Worm (Caenorhabditis elegans) whole organism, young adult: Measurements from ENCODE around the gene ska-3.
A peak's percentile ranks its signal among the peaks of the same experiment; 100 is the strongest.

ENCODE experiments used
- B0019.2 ChIP-seq: fragments of 200-800 bp; sonication (Bioruptor generic); conservative IDR thresholded peaks from 2 replicates; pipeline ENCODE4 v1.3.6; 2022; ENCODE audit warnings: missing genetic modification reagents, missing genetic modification characterization, missing compliant biosample characterization
- B0261.1 ChIP-seq: sonication (generic microtip); optimal IDR thresholded peaks from 2 replicates; lab custom pipeline; 2016; ENCODE audit warnings: mild to moderate bottlenecking, missing genetic modification characterization, moderate library complexity, missing compliant biosample characterization
- B0336.3 ChIP-seq: fragments of 200-800 bp; sonication (Bioruptor generic); IDR thresholded peaks from 2 replicates; pipeline ENCODE4 v1.3.6; 2022; ENCODE audit warnings: missing genetic modification characterization, missing compliant biosample characterization
- C06A6.2 ChIP-seq: fragments of 200-800 bp; sonication (Bioruptor generic); conservative IDR thresholded peaks from 2 replicates; pipeline ENCODE4 v1.3.6; 2022; ENCODE audit warnings: missing genetic modification characterization, missing compliant biosample characterization
- D2030.7 ChIP-seq: fragments of 200-800 bp; sonication (Bioruptor generic); IDR thresholded peaks from 2 replicates; pipeline ENCODE4 v1.3.6; 2022; ENCODE audit warnings: missing genetic modification reagents, missing genetic modification characterization, missing compliant biosample characterization
- F22D6.2 ChIP-seq: sonication (generic microtip); optimal IDR thresholded peaks from 2 replicates; lab custom pipeline; 2016; ENCODE audit warnings: mild to moderate bottlenecking, missing genetic modification characterization, missing compliant biosample characterization
- F37B4.10 ChIP-seq: fragments of 200-800 bp; sonication (Bioruptor generic); IDR thresholded peaks from 2 replicates; pipeline ENCODE4 v1.3.6; 2022; ENCODE audit warnings: missing genetic modification characterization, missing compliant biosample characterization
- F55B11.4 ChIP-seq: sonication (generic microtip); optimal IDR thresholded peaks from 2 replicates; lab custom pipeline; 2016; ENCODE audit warnings: missing compliant biosample characterization, missing genetic modification characterization, borderline replicate concordance; ENCODE audit not compliant: insufficient read depth
- K12H6.12 ChIP-seq: fragments of 200-800 bp; sonication (Bioruptor generic); optimal IDR thresholded peaks from 2 replicates; lab custom pipeline; 2018; ENCODE audit warnings: mild to moderate bottlenecking, missing genetic modification characterization, missing compliant biosample characterization
- T26A5.8 ChIP-seq: sonication (generic microtip); optimal IDR thresholded peaks from 2 replicates; lab custom pipeline; 2016; ENCODE audit warnings: missing genetic modification characterization, missing compliant biosample characterization
- Y79H2A.3 ChIP-seq: fragments of 200-800 bp; sonication (Bioruptor generic); conservative IDR thresholded peaks from 2 replicates; pipeline ENCODE4 v1.3.6; 2022; ENCODE audit warnings: missing genetic modification reagents, missing genetic modification characterization, missing compliant biosample characterization
- ZK185.1 ChIP-seq: sonication (generic microtip); optimal IDR thresholded peaks from 2 replicates; lab custom pipeline; 2016; ENCODE audit warnings: mild to moderate bottlenecking, missing genetic modification characterization, missing compliant biosample characterization; ENCODE audit not compliant: poor library complexity, severe bottlenecking
- ama-1 ChIP-seq, 3 experiments: fragments of 150-350 bp in 1 of 3; sonication (generic microtip) in 2 of 3; optimal IDR thresholded peaks; 2 replicates each; lab custom pipeline; 2014 to 2018; ENCODE audit warnings: missing biosample characterization in 2 of 3, missing genetic modification characterization in 2 of 3, missing genetic modification reagents in 2 of 3
- aptf-2 ChIP-seq: fragments of 200-800 bp; sonication (Bioruptor generic); conservative IDR thresholded peaks from 2 replicates; pipeline ENCODE4 v1.3.6; 2022; ENCODE audit warnings: missing genetic modification reagents, missing genetic modification characterization, missing compliant biosample characterization
- atf-7 ChIP-seq: sonication (generic microtip); optimal IDR thresholded peaks from 2 replicates; lab custom pipeline; 2017; ENCODE audit warnings: mild to moderate bottlenecking, missing genetic modification characterization, missing compliant biosample characterization
- attf-5 ChIP-seq: fragments of 200-800 bp; sonication (Bioruptor generic); optimal IDR thresholded peaks from 2 replicates; lab custom pipeline; 2018; ENCODE audit warnings: mild to moderate bottlenecking, missing genetic modification characterization, missing compliant biosample characterization
- attf-6 ChIP-seq: fragments of 200-800 bp; sonication (Bioruptor generic); IDR thresholded peaks from 2 replicates; pipeline ENCODE4 v1.3.6; 2022; ENCODE audit warnings: missing genetic modification reagents, missing genetic modification characterization, missing compliant biosample characterization
- bed-1 ChIP-seq: fragments of 200-800 bp; sonication (Bioruptor generic); IDR thresholded peaks from 2 replicates; pipeline ENCODE4 v1.3.6; 2022; ENCODE audit warnings: missing genetic modification reagents, missing genetic modification characterization, missing compliant biosample characterization
- cebp-1 ChIP-seq, 2 experiments: fragments of 200-800 bp in 1 of 2; sonication (Bioruptor generic) in 1 of 2; sonication (generic microtip) in 1 of 2; IDR thresholded peaks in 1 of 2; optimal IDR thresholded peaks in 1 of 2; 2 replicates each; pipeline versions ENCODE4 v1.3.6 to Lab custom; 2017 to 2022; ENCODE audit warnings: missing compliant biosample characterization in 2 of 2, missing genetic modification characterization in 2 of 2, mild to moderate bottlenecking in 1 of 2, missing genetic modification reagents in 1 of 2, moderate library complexity in 1 of 2
- ceh-27 ChIP-seq: fragments of 200-800 bp; sonication (Bioruptor generic); optimal IDR thresholded peaks from 2 replicates; lab custom pipeline; 2018; ENCODE audit warnings: mild to moderate bottlenecking, missing genetic modification characterization, moderate library complexity, missing compliant biosample characterization
- ceh-40 ChIP-seq: fragments of 200-800 bp; sonication (Bioruptor generic); IDR thresholded peaks from 2 replicates; pipeline ENCODE4 v1.3.6; 2022; ENCODE audit warnings: missing genetic modification characterization, missing compliant biosample characterization
- ceh-91 ChIP-seq: fragments of 200-800 bp; sonication (Bioruptor generic); IDR thresholded peaks from 2 replicates; pipeline ENCODE4 v1.3.6; 2022; ENCODE audit warnings: missing genetic modification reagents, missing genetic modification characterization, missing compliant biosample characterization
- dox-1 ChIP-seq: fragments of 200-800 bp; sonication (Bioruptor generic); IDR thresholded peaks from 2 replicates; pipeline ENCODE4 v1.3.6; 2022; ENCODE audit warnings: missing genetic modification reagents, missing genetic modification characterization, missing compliant biosample characterization
- dpl-1 ChIP-seq: fragments of 150-350 bp; optimal IDR thresholded peaks from 2 replicates; lab custom pipeline; 2014; ENCODE audit warnings: missing biosample characterization, missing genetic modification reagents, missing genetic modification characterization
- ekl-4 ChIP-seq: fragments of 200-800 bp; sonication (Bioruptor generic); IDR thresholded peaks from 2 replicates; pipeline ENCODE4 v1.3.6; 2022; ENCODE audit warnings: missing genetic modification reagents, missing genetic modification characterization, missing compliant biosample characterization
- hlh-12 ChIP-seq: sonication (generic microtip); optimal IDR thresholded peaks from 2 replicates; lab custom pipeline; 2016; ENCODE audit warnings: missing genetic modification characterization, missing compliant biosample characterization
- hlh-26 ChIP-seq: fragments of 200-800 bp; sonication (Bioruptor generic); conservative IDR thresholded peaks from 2 replicates; pipeline ENCODE4 v1.3.6; 2022; ENCODE audit warnings: missing genetic modification reagents, missing genetic modification characterization, missing compliant biosample characterization
- hmg-1.2 ChIP-seq: fragments of 200-800 bp; sonication (Bioruptor generic); IDR thresholded peaks from 2 replicates; pipeline ENCODE4 v1.3.6; 2022; ENCODE audit warnings: missing genetic modification reagents, missing genetic modification characterization, missing compliant biosample characterization
- let-526 ChIP-seq: fragments of 200-800 bp; sonication (Bioruptor generic); IDR thresholded peaks from 2 replicates; pipeline ENCODE4 v1.3.6; 2022; ENCODE audit warnings: missing genetic modification reagents, missing genetic modification characterization, missing compliant biosample characterization
- lin-35 ChIP-seq, 3 experiments: fragments of 150-350 bp in 2 of 3; sonication (generic microtip) in 1 of 3; optimal IDR thresholded peaks; 2 replicates each; lab custom pipeline; 2014 to 2018; ENCODE audit warnings: missing biosample characterization in 3 of 3, missing genetic modification characterization in 3 of 3, missing genetic modification reagents in 3 of 3
- lin-54 ChIP-seq: fragments of 200-800 bp; sonication (Bioruptor generic); optimal IDR thresholded peaks from 2 replicates; lab custom pipeline; 2018; ENCODE audit warnings: mild to moderate bottlenecking, missing genetic modification characterization, missing compliant biosample characterization
- lsl-1 ChIP-seq: fragments of 200-800 bp; sonication (Bioruptor generic); optimal IDR thresholded peaks from 2 replicates; lab custom pipeline; 2018; ENCODE audit warnings: mild to moderate bottlenecking, missing genetic modification characterization, moderate library complexity, missing compliant biosample characterization
- lsy-27 ChIP-seq: sonication (generic microtip); optimal IDR thresholded peaks from 2 replicates; lab custom pipeline; 2017; ENCODE audit warnings: missing genetic modification characterization, mild to moderate bottlenecking, missing compliant biosample characterization, antibody characterized with exemption, missing genotype, borderline replicate concordance; ENCODE audit not compliant: insufficient read depth
- madf-6 ChIP-seq: fragments of 200-800 bp; sonication (Bioruptor generic); IDR thresholded peaks from 2 replicates; pipeline ENCODE4 v1.3.6; 2022; ENCODE audit warnings: missing genetic modification reagents, missing genetic modification characterization, missing compliant biosample characterization
- mxl-1 ChIP-seq: sonication (generic microtip); optimal IDR thresholded peaks from 2 replicates; lab custom pipeline; 2016; ENCODE audit warnings: missing genetic modification characterization, missing compliant biosample characterization
- nfya-1 ChIP-seq: sonication (generic microtip); optimal IDR thresholded peaks from 2 replicates; lab custom pipeline; 2017; ENCODE audit warnings: antibody characterized with exemption, missing compliant biosample characterization, missing genetic modification characterization, borderline replicate concordance; ENCODE audit not compliant: insufficient read depth
- nhr-120 ChIP-seq: fragments of 200-800 bp; sonication (Bioruptor generic); IDR thresholded peaks from 2 replicates; pipeline ENCODE4 v1.3.6; 2022; ENCODE audit warnings: missing genetic modification characterization, missing compliant biosample characterization
- repo-1 ChIP-seq: sonication (generic microtip); optimal IDR thresholded peaks from 2 replicates; lab custom pipeline; 2017; ENCODE audit warnings: mild to moderate bottlenecking, missing genetic modification characterization, missing compliant biosample characterization
- snpc-1.3 ChIP-seq: sonication (generic microtip); optimal IDR thresholded peaks from 2 replicates; lab custom pipeline; 2017; ENCODE audit warnings: missing genetic modification characterization, mild to moderate bottlenecking, missing compliant biosample characterization, antibody characterized with exemption, moderate library complexity, missing genotype, missing genetic modification reagents; ENCODE audit not compliant: insufficient read depth
- snpc-3.4 ChIP-seq: sonication (generic microtip); optimal IDR thresholded peaks from 2 replicates; lab custom pipeline; 2017; ENCODE audit warnings: missing genetic modification characterization, mild to moderate bottlenecking, missing compliant biosample characterization, antibody characterized with exemption, moderate library complexity, missing genotype, missing genetic modification reagents
- somi-1 ChIP-seq: fragments of 200-800 bp; sonication (Bioruptor generic); optimal IDR thresholded peaks from 2 replicates; lab custom pipeline; 2018; ENCODE audit warnings: mild to moderate bottlenecking, missing genetic modification characterization, missing compliant biosample characterization
- sptf-2 ChIP-seq: fragments of 200-800 bp; sonication (Bioruptor generic); optimal IDR thresholded peaks from 2 replicates; lab custom pipeline; 2018; ENCODE audit warnings: mild to moderate bottlenecking, missing genetic modification characterization, missing compliant biosample characterization
- zim-3 ChIP-seq: sonication (generic microtip); optimal IDR thresholded peaks from 2 replicates; lab custom pipeline; 2017; ENCODE audit warnings: mild to moderate bottlenecking, missing genetic modification characterization, moderate library complexity, missing compliant biosample characterization
- ztf-25 ChIP-seq: fragments of 200-800 bp; sonication (Bioruptor generic); IDR thresholded peaks from 2 replicates; pipeline ENCODE4 v1.3.6; 2022; ENCODE audit warnings: missing genetic modification reagents, missing genetic modification characterization, missing compliant biosample characterization
- ztf-26 ChIP-seq: sonication (generic microtip); optimal IDR thresholded peaks from 2 replicates; lab custom pipeline; 2017; ENCODE audit warnings: missing genetic modification characterization, missing compliant biosample characterization
- ztf-28 ChIP-seq: fragments of 200-800 bp; sonication (Bioruptor generic); IDR thresholded peaks from 2 replicates; pipeline ENCODE4 v1.3.6; 2022; ENCODE audit warnings: missing genetic modification reagents, missing genetic modification characterization, missing compliant biosample characterization

The ska-3 gene

ce11 chrIII:5697963-5698730 lies 19.3 kb upstream of the ska-3 start, which contains the start of the genes lgg-3 and rgs-5 (continued):
- TF ChIP-seq ZK185.1: no peak
- no peak for TF ChIP-seq ztf-25
- peak; percentile 13; the same call in 1 of the 2 replicates for TF ChIP-seq hmg-1.2 (GFP tag; lab: Robert Waterston, UW)
- no peak for TF ChIP-seq nhr-120 (GFP tag; lab: Robert Waterston, UW)
- TF ChIP-seq F55B11.4 (tag; lab: Kevin White, UChicago): no peak
- no peak for TF ChIP-seq F37B4.10 (GFP tag; lab: Robert Waterston, UW)
- peak; percentile 3 for TF ChIP-seq snpc-1.3 (tag; lab: Kevin White, UChicago)
- no peak for TF ChIP-seq ceh-40 (GFP tag; lab: Robert Waterston, UW)
- no peak for TF ChIP-seq K12H6.12
- TF ChIP-seq D2030.7 (GFP tag; lab: Robert Waterston, UW): peak; percentile 58
- 0 out of 2 replicates have a peak, but pooled peaks have one; percentile 11 for TF ChIP-seq cebp-1 (GFP tag; IDR thresholded peaks at IDR 0.05; lab: Robert Waterston, UW)
- TF ChIP-seq cebp-1 (tag; optimal IDR thresholded peaks at IDR 0.05; lab: Kevin White, UChicago): peak; percentile 15
- no peak for TF ChIP-seq F22D6.2 (tag; lab: Kevin White, UChicago)
- TF ChIP-seq hlh-12 (tag; lab: Kevin White, UChicago): no peak
- peak; percentile 12 for TF ChIP-seq ceh-27 (GFP tag; lab: Kevin White, UChicago)
- TF ChIP-seq ztf-28 (GFP tag; lab: Robert Waterston, UW): no peak
- no peak for TF ChIP-seq attf-6
- no peak for TF ChIP-seq repo-1
- peak; percentile 61 for TF ChIP-seq ceh-91 (GFP tag; lab: Robert Waterston, UW)
- peak; percentile 89 for TF ChIP-seq lin-54
- TF ChIP-seq nfya-1 (tag; lab: Kevin White, UChicago): no peak
- peak; percentile 65 for TF ChIP-seq attf-5
- TF ChIP-seq madf-6 (GFP tag; lab: Robert Waterston, UW): peak; percentile 88
- no peak for TF ChIP-seq somi-1 (GFP tag; lab: Kevin White, UChicago)
- TF ChIP-seq let-526: no peak
- no peak for TF ChIP-seq atf-7 (tag; lab: Kevin White, UChicago)
- no peak for TF ChIP-seq bed-1
- no peak for TF ChIP-seq aptf-2 (GFP tag; lab: Robert Waterston, UW)
- no peak; the same call in 1 of the 2 replicates for TF ChIP-seq dox-1
- no peak for TF ChIP-seq snpc-3.4 (tag; lab: Kevin White, UChicago)
- TF ChIP-seq ekl-4: 0 out of 2 replicates have a peak, but pooled peaks have one; percentile 8
- no peak for TF ChIP-seq T26A5.8
- TF ChIP-seq hlh-26 (GFP tag; lab: Robert Waterston, UW): no peak
- TF ChIP-seq lin-35 (GFP tag; optimal IDR thresholded peaks at IDR 0.05; lab: Kevin White, UChicago): peak in 1 of 3 experiments; percentile 30
- peak; percentile 96 for TF ChIP-seq lsl-1 (GFP tag; lab: Kevin White, UChicago)
- no peak for TF ChIP-seq B0019.2 (GFP tag; lab: Robert Waterston, UW)
- peak; percentile 14 for TF ChIP-seq dpl-1 (GFP tag; lab: Kevin White, UChicago)
- TF ChIP-seq B0336.3 (GFP tag; lab: Robert Waterston, UW): no peak
- TF ChIP-seq sptf-2 (GFP tag; lab: Kevin White, UChicago): no peak
- no peak for TF ChIP-seq ama-1 (optimal IDR thresholded peaks at IDR 0.05; lab: Kevin White, UChicago)
- no peak for TF ChIP-seq ama-1 (GFP tag; optimal IDR thresholded peaks at IDR 0.05; lab: Kevin White, UChicago)
- TF ChIP-seq Y79H2A.3 (GFP tag; lab: Robert Waterston, UW): no peak
- no peak for TF ChIP-seq mxl-1
- TF ChIP-seq ztf-26 (tag; lab: Kevin White, UChicago): no peak
- TF ChIP-seq C06A6.2 (GFP tag; lab: Robert Waterston, UW): no peak
- TF ChIP-seq zim-3 (tag; lab: Kevin White, UChicago): no peak
- no peak for TF ChIP-seq B0261.1
- no peak for TF ChIP-seq lsy-27 (tag; lab: Kevin White, UChicago)
